Fruit fly (Drosophila melanogaster) whole organism, embryonic: ENCODE data around the gene fal.

Experiments
- Awh ChIP-seq: fragments of 200-800 bp; sonication (Bioruptor generic); IDR thresholded peaks from 2 replicates; pipeline ENCODE4, ENCODE4 v1.3.6; 2022; ENCODE audit warnings: missing biosample characterization, missing genetic modification characterization
- B-H1 ChIP-seq: fragments of 200-800 bp; sonication (Bioruptor generic); IDR thresholded peaks from 3 replicates; pipeline ENCODE4 v1.3.6; 2022; ENCODE audit warnings: missing biosample characterization, missing genetic modification characterization
- BEAF-32 ChIP-seq: fragments of 200-800 bp; sonication (Bioruptor generic); optimal IDR thresholded peaks from 3 replicates; lab custom pipeline; 2017; ENCODE audit warnings: missing biosample characterization, missing genetic modification characterization, mild to moderate bottlenecking, moderate library complexity, missing genetic modification reagents
- CG10267 ChIP-seq: fragments of 200-800 bp; sonication (Bioruptor generic); optimal IDR thresholded peaks from 2 replicates; lab custom pipeline; 2018; ENCODE audit warnings: missing biosample characterization, mild to moderate bottlenecking, missing genetic modification characterization, moderate library complexity
- CG10366 ChIP-seq: fragments of 200-800 bp; sonication (Bioruptor generic); IDR thresholded peaks from 2 replicates; pipeline ENCODE4 v1.3.6; 2022; ENCODE audit warnings: missing biosample characterization, missing genetic modification characterization
- CG11085 ChIP-seq: fragments of 200-800 bp; sonication (Bioruptor generic); IDR thresholded peaks from 2 replicates; pipeline ENCODE4 v1.3.6; 2022; ENCODE audit warnings: missing biosample characterization, missing genetic modification characterization
- CG12299 ChIP-seq: fragments of 200-800 bp; sonication (Bioruptor generic); optimal IDR thresholded peaks from 2 replicates; lab custom pipeline; 2018; ENCODE audit warnings: missing biosample characterization, mild to moderate bottlenecking, missing genetic modification characterization
- CG14667 ChIP-seq: fragments of 200-800 bp; sonication (Bioruptor generic); IDR thresholded peaks from 2 replicates; pipeline ENCODE4 v1.3.6; 2022; ENCODE audit warnings: missing biosample characterization, missing genetic modification characterization
- CG14860 ChIP-seq: fragments of 200-800 bp; sonication (Bioruptor generic); IDR thresholded peaks from 3 replicates; pipeline ENCODE4 v1.3.6; 2022; ENCODE audit warnings: missing biosample characterization, missing genetic modification characterization; ENCODE audit not compliant: partially characterized antibody
- CG15011 ChIP-seq: fragments of 200-800 bp; sonication (Bioruptor generic); optimal IDR thresholded peaks from 3 replicates; lab custom pipeline; 2018; ENCODE audit warnings: missing biosample characterization, mild to moderate bottlenecking, missing genetic modification characterization
- CG15696 ChIP-seq: fragments of 200-800 bp; sonication (Bioruptor generic); optimal IDR thresholded peaks from 2 replicates; lab custom pipeline; 2019; ENCODE audit warnings: missing biosample characterization, mild to moderate bottlenecking, missing genetic modification characterization, moderate library complexity
- CG17385 ChIP-seq: fragments of 200-800 bp; sonication (Bioruptor generic); optimal IDR thresholded peaks from 3 replicates; lab custom pipeline; 2018; ENCODE audit warnings: missing biosample characterization, mild to moderate bottlenecking, missing genetic modification characterization
- CG17912 ChIP-seq: fragments of 200-800 bp; sonication (Bioruptor generic); optimal IDR thresholded peaks from 2 replicates; lab custom pipeline; 2018; ENCODE audit warnings: missing biosample characterization, mild to moderate bottlenecking, missing genetic modification characterization
- CG4730 ChIP-seq: fragments of 200-800 bp; sonication (Bioruptor generic); IDR thresholded peaks from 2 replicates; pipeline ENCODE4 v1.3.6; 2022; ENCODE audit warnings: missing biosample characterization, missing genetic modification characterization
- CG4820 ChIP-seq: fragments of 200-800 bp; sonication (Bioruptor generic); optimal IDR thresholded peaks from 3 replicates; lab custom pipeline; 2016; ENCODE audit warnings: missing biosample characterization, missing genetic modification characterization
- CG4854 ChIP-seq: fragments of 200-800 bp; sonication (Bioruptor generic); optimal IDR thresholded peaks from 2 replicates; lab custom pipeline; 2016; ENCODE audit warnings: missing biosample characterization, missing genetic modification characterization, inconsistent platforms
- CG5953 ChIP-seq: fragments of 200-800 bp; sonication (Bioruptor generic); IDR thresholded peaks from 2 replicates; pipeline ENCODE4 v1.3.6; 2022; ENCODE audit warnings: missing biosample characterization, missing genetic modification characterization
- CG8944 ChIP-seq: fragments of 200-800 bp; sonication (Bioruptor generic); optimal IDR thresholded peaks from 3 replicates; lab custom pipeline; 2016; ENCODE audit warnings: missing biosample characterization, missing genetic modification characterization
- Dref ChIP-seq: fragments of 200-800 bp; sonication (Bioruptor generic); IDR thresholded peaks from 2 replicates; pipeline ENCODE4 v1.3.6; 2022; ENCODE audit warnings: missing biosample characterization, missing genetic modification characterization
- Eip74EF ChIP-seq, 2 experiments: fragments of 200-800 bp in 1 of 2; fragments of >200 bp in 1 of 2; sonication (Bioruptor generic) in 1 of 2; optimal IDR thresholded peaks; 2 replicates each; lab custom pipeline; 2017 to 2019; ENCODE audit warnings: missing biosample characterization in 2 of 2, missing genetic modification characterization in 2 of 2, mild to moderate bottlenecking in 1 of 2, moderate library complexity in 1 of 2
- Jarid2 ChIP-seq: fragments of 200-800 bp; sonication (Bioruptor generic); optimal IDR thresholded peaks from 3 replicates; lab custom pipeline; 2017; ENCODE audit warnings: mild to moderate bottlenecking, missing biosample characterization, missing genetic modification reagents, missing genetic modification characterization
- MESR4 ChIP-seq: fragments of 200-800 bp; sonication (Bioruptor generic); optimal IDR thresholded peaks from 2 replicates; lab custom pipeline; 2018; ENCODE audit warnings: missing biosample characterization, mild to moderate bottlenecking, missing genetic modification characterization, moderate library complexity
- Mad ChIP-seq: fragments of 200-800 bp; sonication (Bioruptor generic); optimal IDR thresholded peaks from 2 replicates; lab custom pipeline; 2016; ENCODE audit warnings: missing biosample characterization, missing genetic modification characterization
- Med ChIP-seq: fragments of 200-800 bp; sonication (Bioruptor generic); peaks from one replicate; lab custom pipeline; 2016; ENCODE audit warnings: missing biosample characterization, missing genetic modification characterization, mild to moderate bottlenecking, inconsistent platforms, moderate library complexity
- NC2β ChIP-seq: fragments of 200-800 bp; sonication (Bioruptor generic); optimal IDR thresholded peaks from 2 replicates; lab custom pipeline; 2016; ENCODE audit warnings: missing biosample characterization, missing genetic modification characterization
- Optix ChIP-seq: fragments of 200-800 bp; sonication (Bioruptor generic); IDR thresholded peaks from 3 replicates; pipeline ENCODE4 v1.3.6; 2022; ENCODE audit warnings: missing biosample characterization, missing genetic modification characterization
- PHDP ChIP-seq: fragments of 200-800 bp; sonication (Bioruptor generic); optimal IDR thresholded peaks from 3 replicates; lab custom pipeline; 2018; ENCODE audit warnings: missing biosample characterization, mild to moderate bottlenecking, missing genetic modification characterization, moderate library complexity
- Sin3A ChIP-seq: fragments of >200 bp; optimal IDR thresholded peaks from 2 replicates; lab custom pipeline; 2018
- ac ChIP-seq: fragments of 200-800 bp; sonication (Bioruptor generic); optimal IDR thresholded peaks from 3 replicates; lab custom pipeline; 2017; ENCODE audit warnings: missing biosample characterization, mild to moderate bottlenecking, missing genetic modification characterization
- br ChIP-seq: fragments of >200 bp; optimal IDR thresholded peaks from 2 replicates; lab custom pipeline; 2017
- caup ChIP-seq: fragments of 200-800 bp; sonication (Bioruptor generic); optimal IDR thresholded peaks from 3 replicates; lab custom pipeline; 2017; ENCODE audit warnings: missing biosample characterization, mild to moderate bottlenecking, missing genetic modification characterization, moderate library complexity; ENCODE audit not compliant: severe bottlenecking
- chn ChIP-seq: fragments of 200-800 bp; sonication (Bioruptor generic); optimal IDR thresholded peaks from 2 replicates; lab custom pipeline; 2016; ENCODE audit warnings: missing biosample characterization, missing genetic modification characterization
- dmrt99B ChIP-seq: fragments of 200-800 bp; sonication (Bioruptor generic); optimal IDR thresholded peaks from 2 replicates; lab custom pipeline; 2018; ENCODE audit warnings: missing biosample characterization, mild to moderate bottlenecking, missing genetic modification characterization, moderate library complexity
- eyg ChIP-seq: fragments of 200-800 bp; sonication (Bioruptor generic); optimal IDR thresholded peaks from 3 replicates; lab custom pipeline; 2016; ENCODE audit warnings: missing biosample characterization, missing genetic modification characterization
- jing ChIP-seq: fragments of 200-800 bp; sonication (Bioruptor generic); optimal IDR thresholded peaks from 2 replicates; lab custom pipeline; 2018; ENCODE audit warnings: missing biosample characterization, mild to moderate bottlenecking, missing genetic modification characterization
- lola ChIP-seq, 3 experiments: fragments of >200 bp in 2 of 3; fragments of 200-800 bp in 1 of 3; sonication (Bioruptor generic) in 1 of 3; optimal IDR thresholded peaks; 2 replicates each; lab custom pipeline; 2017 to 2019; ENCODE audit warnings: missing biosample characterization in 3 of 3, missing genetic modification characterization in 3 of 3, mild to moderate bottlenecking in 1 of 3, moderate library complexity in 1 of 3
- nmo ChIP-seq: fragments of 200-800 bp; sonication (Bioruptor generic); optimal IDR thresholded peaks from 2 replicates; lab custom pipeline; 2018; ENCODE audit warnings: missing biosample characterization, mild to moderate bottlenecking, missing genetic modification characterization, moderate library complexity
- odd ChIP-seq: fragments of 200-800 bp; sonication (Bioruptor generic); optimal IDR thresholded peaks from 2 replicates; lab custom pipeline; 2017; ENCODE audit warnings: missing biosample characterization, mild to moderate bottlenecking, missing genetic modification characterization
- pan ChIP-seq, 4 experiments: fragments of >200 bp in 3 of 4; fragments of 200-800 bp in 1 of 4; sonication (Bioruptor generic) in 1 of 4; optimal IDR thresholded peaks in 3 of 4; IDR thresholded peaks in 1 of 4; 2 replicates each; pipeline versions ENCODE4 v1.3.6 to Lab custom; 2017 to 2022; ENCODE audit warnings: missing biosample characterization in 2 of 4, missing genetic modification characterization in 2 of 4, mixed read lengths in 1 of 4
- pb ChIP-seq: fragments of 200-800 bp; sonication (Bioruptor generic); optimal IDR thresholded peaks from 3 replicates; lab custom pipeline; 2016; ENCODE audit warnings: missing biosample characterization, missing genetic modification characterization
- peb ChIP-seq: fragments of 200-800 bp; sonication (Bioruptor generic); IDR thresholded peaks from 2 replicates; pipeline ENCODE4 v1.3.6; 2022; ENCODE audit warnings: missing biosample characterization, missing genetic modification characterization
- pho ChIP-seq: fragments of 200-800 bp; sonication (Bioruptor generic); optimal IDR thresholded peaks from 2 replicates; lab custom pipeline; 2016; ENCODE audit warnings: missing biosample characterization, missing genetic modification characterization
- prd ChIP-seq, 3 experiments: fragments of >200 bp in 2 of 3; fragments of 200-800 bp in 1 of 3; sonication (Bioruptor generic) in 1 of 3; optimal IDR thresholded peaks in 2 of 3; IDR thresholded peaks in 1 of 3; 2 replicates in 2 of 3; 3 replicates in 1 of 3; pipeline versions ENCODE4 v1.3.6 to Lab custom; 2017 to 2022; ENCODE audit warnings: missing biosample characterization in 1 of 3, missing genetic modification characterization in 1 of 3
- pros ChIP-seq: fragments of 200-800 bp; sonication (Bioruptor generic); optimal IDR thresholded peaks from 3 replicates; lab custom pipeline; 2019; ENCODE audit warnings: missing biosample characterization, mild to moderate bottlenecking, missing genetic modification characterization, moderate library complexity
- rib ChIP-seq: fragments of 200-800 bp; sonication (Bioruptor generic); IDR thresholded peaks from 2 replicates; pipeline ENCODE4 v1.3.6; 2022; ENCODE audit warnings: missing biosample characterization, missing genetic modification characterization
- shn ChIP-seq: fragments of 200-800 bp; sonication (Bioruptor generic); optimal IDR thresholded peaks from 3 replicates; lab custom pipeline; 2016; ENCODE audit warnings: missing biosample characterization, missing genetic modification characterization
- sob ChIP-seq: fragments of 200-800 bp; sonication (Bioruptor generic); IDR thresholded peaks from 2 replicates; pipeline ENCODE4 v1.3.6; 2022; ENCODE audit warnings: missing biosample characterization, missing genetic modification characterization
- stc ChIP-seq: fragments of 200-800 bp; sonication (Bioruptor generic); IDR thresholded peaks from 2 replicates; pipeline ENCODE4 v1.3.6; 2022; ENCODE audit warnings: missing biosample characterization, missing genetic modification characterization
- zf30C ChIP-seq: fragments of 200-800 bp; sonication (Bioruptor generic); optimal IDR thresholded peaks from 3 replicates; lab custom pipeline; 2018; ENCODE audit warnings: missing biosample characterization, mild to moderate bottlenecking, missing genetic modification characterization

fal gene

DNA sequence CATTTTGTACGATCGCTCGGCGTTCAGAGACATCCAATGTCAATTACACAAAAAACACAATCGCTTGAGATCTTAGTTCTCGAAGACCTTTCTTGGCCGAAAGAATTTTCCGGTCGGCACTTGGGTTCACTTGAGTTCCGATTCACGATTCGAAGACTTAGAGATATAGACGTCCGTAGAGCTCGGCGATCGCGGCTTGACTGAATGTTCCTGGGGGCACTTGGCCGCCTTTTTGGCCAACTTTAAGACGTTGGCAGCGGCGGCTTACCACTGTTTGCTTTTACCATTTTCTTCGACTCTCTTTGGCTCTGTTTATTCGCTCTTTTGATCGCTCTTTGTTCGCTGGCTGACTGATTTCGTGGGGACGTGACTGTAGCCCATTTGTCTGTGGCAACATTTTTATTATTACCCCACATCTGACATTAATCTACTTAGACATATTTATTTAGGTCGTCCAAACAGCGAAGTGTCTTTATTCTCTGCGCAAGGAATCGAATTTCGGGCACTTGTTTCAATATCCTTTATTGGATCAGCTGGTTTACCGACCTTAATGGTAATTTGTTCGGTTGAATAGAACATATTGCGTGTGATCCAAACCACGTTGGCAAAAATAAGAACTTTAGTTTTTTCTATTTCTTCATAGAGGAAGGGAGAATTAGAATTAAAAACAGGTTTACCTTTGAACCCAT is 43.2 kb downstream of the fal start, which contains the start of gene pip (continued):
- TF ChIP-seq peb (GFP tag; lab: Robert Waterston, UW) (no peak), CG8944 (GFP tag; lab: Kevin White, UChicago) (no peak), ac (GFP tag; lab: Kevin White, UChicago) (no peak), pan (optimal IDR thresholded peaks at IDR 0.05; lab: Kevin White, UChicago) (no peak), pan (GFP tag; optimal IDR thresholded peaks at IDR 0.05 in 1 of 2, IDR thresholded peaks at IDR 0.05 in 1 of 2) (no peak), eyg (GFP tag; lab: Kevin White, UChicago) (peak; percentile 63), CG12299 (tag; lab: Kevin White, UChicago) (peak; percentile 52), sob (GFP tag; lab: Robert Waterston, UW) (peak; percentile 42; the same call in 1 of the 2 replicates), Sin3A (lab: Kevin White, UChicago) (no peak), PHDP (tag; lab: Kevin White, UChicago) (peak; percentile 60), Med (GFP tag; lab: Kevin White, UChicago) (peak; percentile 91), CG4820 (GFP tag; lab: Kevin White, UChicago) (no peak), caup (GFP tag; lab: Kevin White, UChicago) (peak; percentile 84), CG10366 (GFP tag; lab: Robert Waterston, UW) (no peak), CG15696 (tag; lab: Kevin White, UChicago) (no peak), Mad (GFP tag; lab: Kevin White, UChicago) (peak; percentile 7), MESR4 (GFP tag; lab: Kevin White, UChicago) (no peak), pros (GFP tag; lab: Kevin White, UChicago) (peak; percentile 79), shn (GFP tag; lab: Kevin White, UChicago) (peak; percentile 21), rib (GFP tag; lab: Robert Waterston, UW) (no peak), Optix (GFP tag; lab: Robert Waterston, UW) (no peak), Dref (GFP tag; lab: Robert Waterston, UW) (no peak), prd (optimal IDR thresholded peaks at IDR 0.05; lab: Kevin White, UChicago) (no peak), prd (GFP tag; IDR thresholded peaks at IDR 0.05; lab: Robert Waterston, UW) (no peak), br (no peak), zf30C (GFP tag; lab: Kevin White, UChicago) (no peak), CG17912 (GFP tag; lab: Kevin White, UChicago) (no peak), CG14667 (GFP tag; lab: Robert Waterston, UW) (no peak), stc (no peak; the same call in 1 of the 2 replicates), CG4854 (GFP tag; lab: Kevin White, UChicago) (peak; percentile 66), Awh (GFP tag; lab: Robert Waterston, UW) (0 out of 2 replicates have a peak, but pooled peaks have one; percentile 7), CG5953 (GFP tag; lab: Robert Waterston, UW) (no peak), nmo (no peak), CG14860 (GFP tag; lab: Robert Waterston, UW) (no peak), BEAF-32 (GFP tag; lab: Kevin White, UChicago) (no peak), CG4730 (no peak), chn (no peak), lola (GFP tag; optimal IDR thresholded peaks at IDR 0.05; lab: Kevin White, UChicago) (no peak), pb (GFP tag; lab: Kevin White, UChicago) (no peak), jing (GFP tag; lab: Kevin White, UChicago) (no peak), NC2β (peak; percentile 9), CG17385 (GFP tag; lab: Kevin White, UChicago) (peak; percentile 24), B-H1 (GFP tag; lab: Robert Waterston, UW) (no peak; the same call in 2 of the 3 replicates), Eip74EF (GFP tag; optimal IDR thresholded peaks at IDR 0.05; lab: Kevin White, UChicago) (no peak), CG10267 (tag; lab: Kevin White, UChicago) (no peak), CG11085 (GFP tag; lab: Robert Waterston, UW) (no peak), dmrt99B (tag; lab: Kevin White, UChicago) (no peak), Jarid2 (GFP tag; lab: Kevin White, UChicago) (peak; percentile 53), odd (GFP tag; lab: Kevin White, UChicago) (peak; percentile 50), CG15011 (GFP tag; lab: Kevin White, UChicago) (peak; percentile 39), pho (GFP tag; lab: Kevin White, UChicago) (peak; percentile 55)
